Worm (Caenorhabditis elegans) whole organism, young adult: ENCODE measurements around the gene bus-18.

ENCODE experiments used
- C06A6.2 ChIP-seq: fragments of 200-800 bp; sonication (Bioruptor generic); conservative IDR thresholded peaks from 2 replicates; pipeline ENCODE4 v1.3.6; 2022; ENCODE audit warnings: missing genetic modification characterization, missing compliant biosample characterization
- F33H1.4 ChIP-seq: fragments of 200-800 bp; sonication (Bioruptor generic); IDR thresholded peaks from 2 replicates; pipeline ENCODE4 v1.3.6; 2022; ENCODE audit warnings: missing genetic modification reagents, missing genetic modification characterization, missing compliant biosample characterization
- F57A8.1 ChIP-seq: fragments of 200-800 bp; sonication (Bioruptor generic); optimal IDR thresholded peaks from 2 replicates; lab custom pipeline; 2018; ENCODE audit warnings: mild to moderate bottlenecking, missing genetic modification characterization, moderate library complexity, missing compliant biosample characterization
- K11D2.4 ChIP-seq: fragments of 200-800 bp; sonication (Bioruptor generic); IDR thresholded peaks from 2 replicates; pipeline ENCODE4 v1.3.6; 2022; ENCODE audit warnings: missing genetic modification reagents, missing genetic modification characterization, missing compliant biosample characterization
- T07F8.4 ChIP-seq: sonication (generic microtip); optimal IDR thresholded peaks from 2 replicates; lab custom pipeline; 2016; ENCODE audit warnings: mild to moderate bottlenecking, missing genetic modification characterization, moderate library complexity, missing compliant biosample characterization
- T26A5.8 ChIP-seq: sonication (generic microtip); optimal IDR thresholded peaks from 2 replicates; lab custom pipeline; 2016; ENCODE audit warnings: missing genetic modification characterization, missing compliant biosample characterization
- Y53G8AR.9 ChIP-seq: fragments of 200-800 bp; sonication (Bioruptor generic); conservative IDR thresholded peaks from 2 replicates; pipeline ENCODE4 v1.3.6; 2022; ENCODE audit warnings: missing genetic modification reagents, missing genetic modification characterization, missing compliant biosample characterization
- Y56A3A.18 ChIP-seq: fragments of 200-800 bp; sonication (Bioruptor generic); IDR thresholded peaks from 2 replicates; pipeline ENCODE4 v1.3.6; 2022; ENCODE audit warnings: missing genetic modification reagents, missing genetic modification characterization, missing compliant biosample characterization
- Y67H2A.10 ChIP-seq: fragments of 200-800 bp; sonication (Bioruptor generic); conservative IDR thresholded peaks from 2 replicates; pipeline ENCODE4 v1.3.6; 2022; ENCODE audit warnings: missing genetic modification reagents, missing genetic modification characterization, missing compliant biosample characterization
- Y79H2A.3 ChIP-seq: fragments of 200-800 bp; sonication (Bioruptor generic); conservative IDR thresholded peaks from 2 replicates; pipeline ENCODE4 v1.3.6; 2022; ENCODE audit warnings: missing genetic modification reagents, missing genetic modification characterization, missing compliant biosample characterization
- akir-1 ChIP-seq: fragments of 200-800 bp; sonication (Bioruptor generic); optimal IDR thresholded peaks from 2 replicates; lab custom pipeline; 2018; ENCODE audit warnings: mild to moderate bottlenecking, missing genetic modification characterization, moderate library complexity, missing compliant biosample characterization
- aptf-3 ChIP-seq: fragments of 200-800 bp; sonication (Bioruptor generic); IDR thresholded peaks from 2 replicates; pipeline ENCODE4 v1.3.6; 2022; ENCODE audit warnings: missing genetic modification characterization, missing compliant biosample characterization
- athp-1 ChIP-seq: sonication (generic microtip); optimal IDR thresholded peaks from 2 replicates; lab custom pipeline; 2017; ENCODE audit warnings: mild to moderate bottlenecking, missing genetic modification characterization, missing compliant biosample characterization
- cebp-2 ChIP-seq: fragments of 200-800 bp; sonication (Bioruptor generic); IDR thresholded peaks from 2 replicates; pipeline ENCODE4 v1.3.6; 2022; ENCODE audit warnings: missing genetic modification characterization, missing compliant biosample characterization
- ceh-40 ChIP-seq: fragments of 200-800 bp; sonication (Bioruptor generic); IDR thresholded peaks from 2 replicates; pipeline ENCODE4 v1.3.6; 2022; ENCODE audit warnings: missing genetic modification characterization, missing compliant biosample characterization
- ceh-58 ChIP-seq: fragments of 200-800 bp; sonication (Bioruptor generic); IDR thresholded peaks from 2 replicates; pipeline ENCODE4 v1.3.6; 2022; ENCODE audit warnings: missing genetic modification characterization, missing compliant biosample characterization
- ceh-79 ChIP-seq: sonication (generic microtip); optimal IDR thresholded peaks from 2 replicates; lab custom pipeline; 2017; ENCODE audit warnings: mild to moderate bottlenecking, missing genetic modification characterization, missing compliant biosample characterization
- chd-7 ChIP-seq: sonication (generic microtip); optimal IDR thresholded peaks from 2 replicates; lab custom pipeline; 2016; ENCODE audit warnings: mild to moderate bottlenecking, missing genetic modification characterization, moderate library complexity, missing compliant biosample characterization
- die-1 ChIP-seq: sonication (generic microtip); optimal IDR thresholded peaks from 2 replicates; lab custom pipeline; 2016; ENCODE audit warnings: missing genotype, mild to moderate bottlenecking, missing genetic modification characterization, missing compliant biosample characterization
- egl-18 ChIP-seq: fragments of 200-800 bp; sonication (Bioruptor generic); IDR thresholded peaks from 2 replicates; pipeline ENCODE4 v1.3.6; 2022; ENCODE audit warnings: missing genetic modification reagents, missing genetic modification characterization, missing compliant biosample characterization
- egl-44 ChIP-seq: fragments of 200-800 bp; sonication (Bioruptor generic); IDR thresholded peaks from 2 replicates; pipeline ENCODE4 v1.3.6; 2022; ENCODE audit warnings: missing genetic modification reagents, missing genetic modification characterization, missing compliant biosample characterization
- ekl-4 ChIP-seq: fragments of 200-800 bp; sonication (Bioruptor generic); IDR thresholded peaks from 2 replicates; pipeline ENCODE4 v1.3.6; 2022; ENCODE audit warnings: missing genetic modification reagents, missing genetic modification characterization, missing compliant biosample characterization
- fkh-3 ChIP-seq: sonication (generic microtip); optimal IDR thresholded peaks from 2 replicates; lab custom pipeline; 2016; ENCODE audit warnings: mild to moderate bottlenecking, missing genetic modification characterization, missing compliant biosample characterization
- hlh-26 ChIP-seq: fragments of 200-800 bp; sonication (Bioruptor generic); conservative IDR thresholded peaks from 2 replicates; pipeline ENCODE4 v1.3.6; 2022; ENCODE audit warnings: missing genetic modification reagents, missing genetic modification characterization, missing compliant biosample characterization
- hmg-20 ChIP-seq: fragments of 200-800 bp; sonication (Bioruptor generic); IDR thresholded peaks from 2 replicates; pipeline ENCODE4 v1.3.6; 2022; ENCODE audit warnings: missing genetic modification reagents, missing genetic modification characterization, missing compliant biosample characterization
- lin-40 ChIP-seq: sonication (generic microtip); optimal IDR thresholded peaks from 2 replicates; lab custom pipeline; 2016; ENCODE audit warnings: missing genetic modification characterization, mild to moderate bottlenecking, missing compliant biosample characterization, missing genotype, missing genetic modification reagents
- lin-54 ChIP-seq: fragments of 200-800 bp; sonication (Bioruptor generic); optimal IDR thresholded peaks from 2 replicates; lab custom pipeline; 2018; ENCODE audit warnings: mild to moderate bottlenecking, missing genetic modification characterization, missing compliant biosample characterization
- lsl-1 ChIP-seq: fragments of 200-800 bp; sonication (Bioruptor generic); optimal IDR thresholded peaks from 2 replicates; lab custom pipeline; 2018; ENCODE audit warnings: mild to moderate bottlenecking, missing genetic modification characterization, moderate library complexity, missing compliant biosample characterization
- lsy-27 ChIP-seq: sonication (generic microtip); optimal IDR thresholded peaks from 2 replicates; lab custom pipeline; 2017; ENCODE audit warnings: missing genetic modification characterization, mild to moderate bottlenecking, missing compliant biosample characterization, antibody characterized with exemption, missing genotype, borderline replicate concordance; ENCODE audit not compliant: insufficient read depth
- madf-8 ChIP-seq: fragments of 200-800 bp; sonication (Bioruptor generic); conservative IDR thresholded peaks from 2 replicates; pipeline ENCODE4 v1.3.6; 2022; ENCODE audit warnings: missing genetic modification reagents, missing genetic modification characterization, missing compliant biosample characterization
- mel-28 ChIP-seq: sonication (generic microtip); optimal IDR thresholded peaks from 2 replicates; lab custom pipeline; 2016; ENCODE audit warnings: borderline replicate concordance, mild to moderate bottlenecking, missing genetic modification characterization, missing compliant biosample characterization
- mxl-1 ChIP-seq: sonication (generic microtip); optimal IDR thresholded peaks from 2 replicates; lab custom pipeline; 2016; ENCODE audit warnings: missing genetic modification characterization, missing compliant biosample characterization
- nfya-1 ChIP-seq: sonication (generic microtip); optimal IDR thresholded peaks from 2 replicates; lab custom pipeline; 2017; ENCODE audit warnings: antibody characterized with exemption, missing compliant biosample characterization, missing genetic modification characterization, borderline replicate concordance; ENCODE audit not compliant: insufficient read depth
- nhr-120 ChIP-seq: fragments of 200-800 bp; sonication (Bioruptor generic); IDR thresholded peaks from 2 replicates; pipeline ENCODE4 v1.3.6; 2022; ENCODE audit warnings: missing genetic modification characterization, missing compliant biosample characterization
- pbrm-1 ChIP-seq: fragments of 200-800 bp; sonication (Bioruptor generic); IDR thresholded peaks from 2 replicates; pipeline ENCODE4 v1.3.6; 2022; ENCODE audit warnings: missing genetic modification reagents, missing genetic modification characterization, missing compliant biosample characterization
- rcor-1 ChIP-seq: fragments of 200-800 bp; sonication (Bioruptor generic); IDR thresholded peaks from 2 replicates; pipeline ENCODE4 v1.3.6; 2022; ENCODE audit warnings: missing genetic modification reagents, missing genetic modification characterization, missing compliant biosample characterization
- repo-1 ChIP-seq: sonication (generic microtip); optimal IDR thresholded peaks from 2 replicates; lab custom pipeline; 2017; ENCODE audit warnings: mild to moderate bottlenecking, missing genetic modification characterization, missing compliant biosample characterization
- rpc-1 ChIP-seq, 2 experiments: fragments of 150-350 bp in 1 of 2; sonication (generic microtip) in 1 of 2; optimal IDR thresholded peaks; 2 replicates each; lab custom pipeline; 2014 to 2018; ENCODE audit warnings: missing biosample characterization in 1 of 2, missing genetic modification characterization in 1 of 2, missing genetic modification reagents in 1 of 2, missing genotype in 1 of 2
- snpc-1.1 ChIP-seq: sonication (generic microtip); optimal IDR thresholded peaks from 2 replicates; lab custom pipeline; 2017; ENCODE audit warnings: missing genetic modification characterization, mild to moderate bottlenecking, missing compliant biosample characterization, antibody characterized with exemption, moderate library complexity, missing genotype, missing genetic modification reagents; ENCODE audit not compliant: insufficient read depth
- snpc-1.3 ChIP-seq: sonication (generic microtip); optimal IDR thresholded peaks from 2 replicates; lab custom pipeline; 2017; ENCODE audit warnings: missing genetic modification characterization, mild to moderate bottlenecking, missing compliant biosample characterization, antibody characterized with exemption, moderate library complexity, missing genotype, missing genetic modification reagents; ENCODE audit not compliant: insufficient read depth
- sptf-2 ChIP-seq: fragments of 200-800 bp; sonication (Bioruptor generic); optimal IDR thresholded peaks from 2 replicates; lab custom pipeline; 2018; ENCODE audit warnings: mild to moderate bottlenecking, missing genetic modification characterization, missing compliant biosample characterization
- tbp1 ChIP-seq: fragments of 200-800 bp; sonication (Bioruptor generic); optimal IDR thresholded peaks from 2 replicates; lab custom pipeline; 2018; ENCODE audit warnings: mild to moderate bottlenecking, missing genetic modification characterization, missing compliant biosample characterization
- unc-62 ChIP-seq: fragments of 150-350 bp; optimal IDR thresholded peaks from 2 replicates; lab custom pipeline; 2014; ENCODE audit warnings: missing biosample characterization, missing genetic modification reagents, missing genetic modification characterization
- zfh-2 ChIP-seq: fragments of 200-800 bp; sonication (Bioruptor generic); conservative IDR thresholded peaks from 2 replicates; pipeline ENCODE4 v1.3.6; 2022; ENCODE audit warnings: missing genetic modification reagents, missing genetic modification characterization, missing compliant biosample characterization
- ztf-18 ChIP-seq: sonication (generic microtip); optimal IDR thresholded peaks from 2 replicates; lab custom pipeline; 2016; ENCODE audit warnings: missing genotype, mild to moderate bottlenecking, missing genetic modification characterization, missing compliant biosample characterization
- ztf-25 ChIP-seq: fragments of 200-800 bp; sonication (Bioruptor generic); IDR thresholded peaks from 2 replicates; pipeline ENCODE4 v1.3.6; 2022; ENCODE audit warnings: missing genetic modification reagents, missing genetic modification characterization, missing compliant biosample characterization

Gene bus-18

DNA sequence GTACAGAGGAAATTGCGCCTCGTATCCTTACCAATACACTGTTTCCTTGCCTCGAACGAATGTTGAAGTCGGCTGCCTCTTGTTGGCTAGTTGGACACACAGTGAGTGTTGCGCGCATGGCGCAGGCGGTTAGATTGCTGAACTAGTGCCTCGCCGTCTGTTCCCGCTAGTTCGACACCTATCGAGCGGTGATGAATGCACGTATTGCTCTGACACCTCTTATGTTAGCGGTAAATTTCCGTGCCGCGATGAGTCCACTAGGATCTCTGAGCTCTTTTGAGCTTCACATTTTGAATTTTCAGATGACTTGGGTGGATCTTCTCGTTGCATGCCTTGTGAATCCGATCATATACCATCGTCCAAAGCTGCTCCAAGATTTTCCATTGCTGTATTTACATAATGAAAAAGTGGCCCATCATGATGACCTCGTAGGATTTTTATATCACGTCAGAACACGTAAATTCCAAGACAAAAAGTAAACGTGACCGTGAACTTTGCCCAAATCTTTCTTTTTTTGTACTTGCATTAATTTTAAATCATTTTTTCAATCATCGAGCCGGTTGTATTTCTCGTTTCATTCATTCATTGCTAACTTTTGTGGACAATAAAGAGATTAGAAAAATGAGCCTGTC lies 9.4 kb downstream of the bus-18 start, which contains the start of gene F55A11.11 (continued):
- TF ChIP-seq lin-54 (GFP tag; lab: Kevin White, UChicago), result peak; percentile 81
- TF ChIP-seq madf-8, result peak; percentile 37; the same call in 1 of the 2 replicates
- no peak for TF ChIP-seq nfya-1
- TF ChIP-seq pbrm-1 (GFP tag; lab: Robert Waterston, UW), result peak; percentile 88
- peak; percentile 74 for TF ChIP-seq F57A8.1 (GFP tag; lab: Kevin White, UChicago)
- peak; percentile 85 for TF ChIP-seq snpc-1.3 (tag; lab: Kevin White, UChicago)
- TF ChIP-seq snpc-1.1 (tag; lab: Kevin White, UChicago), result peak; percentile 69
- 0 out of 2 replicates have a peak, but pooled peaks have one; percentile 28 for TF ChIP-seq ceh-58 (GFP tag; lab: Robert Waterston, UW)
- TF ChIP-seq egl-18, result peak; percentile 85; the same call in 1 of the 2 replicates
- TF ChIP-seq ceh-79 (tag; lab: Kevin White, UChicago), result peak; percentile 82
- peak; percentile 89 for TF ChIP-seq ekl-4 (GFP tag; lab: Robert Waterston, UW)
- peak; percentile 89 for TF ChIP-seq T26A5.8 (tag; lab: Kevin White, UChicago)
- peak; percentile 79 for TF ChIP-seq lsy-27 (tag; lab: Kevin White, UChicago)
- peak; percentile 97 for TF ChIP-seq rpc-1 (optimal IDR thresholded peaks at IDR 0.05; lab: Kevin White, UChicago)
- TF ChIP-seq rpc-1 (tag; optimal IDR thresholded peaks at IDR 0.05; lab: Kevin White, UChicago), result peak; percentile 98
- peak; percentile 96 for TF ChIP-seq die-1 (tag; lab: Kevin White, UChicago)
- TF ChIP-seq mel-28 (tag; lab: Kevin White, UChicago), result peak; percentile 57
- TF ChIP-seq Y53G8AR.9 (GFP tag; lab: Robert Waterston, UW), result peak; percentile 76
- TF ChIP-seq athp-1 (tag; lab: Kevin White, UChicago), result peak; percentile 94
- peak; percentile 87 for TF ChIP-seq ztf-25 (GFP tag; lab: Robert Waterston, UW)
- peak; percentile 94 for TF ChIP-seq repo-1 (tag; lab: Kevin White, UChicago)
- TF ChIP-seq nhr-120 (GFP tag; lab: Robert Waterston, UW), result no peak
- TF ChIP-seq aptf-3, result peak; percentile 94
- peak; percentile 92 for TF ChIP-seq cebp-2 (GFP tag; lab: Robert Waterston, UW)
- peak; percentile 94 for TF ChIP-seq fkh-3 (tag; lab: Kevin White, UChicago)
- TF ChIP-seq unc-62 (GFP tag; lab: Kevin White, UChicago), result peak; percentile 54
- peak; percentile 94 for TF ChIP-seq mxl-1 (tag; lab: Kevin White, UChicago)
- peak; percentile 84 for TF ChIP-seq rcor-1
- peak; percentile 92 for TF ChIP-seq chd-7 (tag; lab: Kevin White, UChicago)
- TF ChIP-seq ztf-18 (tag; lab: Kevin White, UChicago), result peak; percentile 81
- no peak for TF ChIP-seq hlh-26 (GFP tag; lab: Robert Waterston, UW)
- TF ChIP-seq lin-40 (tag; lab: Kevin White, UChicago), result peak; percentile 73
- TF ChIP-seq Y79H2A.3 (GFP tag; lab: Robert Waterston, UW), result peak; percentile 47; the same call in 1 of the 2 replicates
- TF ChIP-seq sptf-2, result peak; percentile 60
- peak; percentile 96 for TF ChIP-seq egl-44 (GFP tag; lab: Robert Waterston, UW)
- peak; percentile 71; the same call in 1 of the 2 replicates for TF ChIP-seq hmg-20 (GFP tag; lab: Robert Waterston, UW)
- TF ChIP-seq lsl-1 (GFP tag; lab: Kevin White, UChicago), result peak; percentile 72
- peak; percentile 89 for TF ChIP-seq Y56A3A.18
- TF ChIP-seq tbp1 (GFP tag; lab: Kevin White, UChicago), result peak; percentile 100
- TF ChIP-seq T07F8.4 (tag; lab: Kevin White, UChicago), result peak; percentile 83
- peak; percentile 65; the same call in 1 of the 2 replicates for TF ChIP-seq C06A6.2 (GFP tag; lab: Robert Waterston, UW)
- 0 out of 2 replicates have a peak, but pooled peaks have one; percentile 56 for TF ChIP-seq Y67H2A.10 (GFP tag; lab: Robert Waterston, UW)
- no peak for TF ChIP-seq zfh-2
- TF ChIP-seq ceh-40 (GFP tag; lab: Robert Waterston, UW), result peak; percentile 78; the same call in 1 of the 2 replicates
- peak; percentile 61 for TF ChIP-seq F33H1.4 (GFP tag; lab: Robert Waterston, UW)
- TF ChIP-seq K11D2.4 (GFP tag; lab: Robert Waterston, UW), result peak; percentile 76
- TF ChIP-seq akir-1 (GFP tag; lab: Kevin White, UChicago), result peak; percentile 86
